Worm (Caenorhabditis elegans): Measurements from ENCODE around the gene cct-6.

DNA sequence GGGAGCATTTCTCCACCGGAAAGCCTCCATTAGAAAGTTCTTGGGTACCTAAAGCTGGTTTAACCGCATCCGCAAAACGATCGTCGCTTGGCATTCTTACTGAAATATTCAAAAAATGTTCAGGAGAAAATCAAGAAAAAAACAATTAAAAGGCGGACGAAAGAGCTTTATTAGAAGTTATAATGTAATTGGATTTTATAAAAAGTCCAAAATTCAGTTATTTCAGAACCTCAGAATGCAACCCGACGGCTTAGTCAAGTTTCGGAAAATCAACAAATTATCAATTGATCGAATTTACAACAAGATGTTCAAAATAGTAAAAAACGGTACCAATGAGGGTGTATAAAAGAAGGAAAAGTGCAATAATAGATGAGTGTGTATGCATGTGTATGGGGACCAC, 40.4 kb upstream of the cct-6 start, which contains the start of gene pxl-1:
- TF ChIP-seq nhr-28 (tag; optimal IDR thresholded peaks at IDR 0.05) (no peak), lin-13 (tag; optimal IDR thresholded peaks at IDR 0.05) (no peak), nhr-237 (tag; optimal IDR thresholded peaks at IDR 0.05) (no peak)
